Worm (Caenorhabditis elegans) whole organism, midembryonic: ENCODE data around the gene ets-9.

Experiments
- T22C8.4 ChIP-seq: fragments of 200-800 bp; sonication (Bioruptor generic); IDR thresholded peaks from 2 replicates; pipeline ENCODE4 v1.3.6; 2022; ENCODE audit warnings: missing genetic modification characterization, missing compliant biosample characterization
- cog-1 ChIP-seq: sonication (generic microtip); optimal IDR thresholded peaks from 2 replicates; lab custom pipeline; 2016; ENCODE audit warnings: missing genetic modification characterization, missing compliant biosample characterization
- flt-1 ChIP-seq: fragments of 200-800 bp; sonication (Bioruptor generic); IDR thresholded peaks from 2 replicates; pipeline ENCODE4 v1.3.6; 2022; ENCODE audit warnings: missing genetic modification characterization, missing compliant biosample characterization
- klf-2 ChIP-seq: fragments of 200-800 bp; sonication (Bioruptor generic); conservative IDR thresholded peaks from 2 replicates; pipeline ENCODE4 v1.3.6; 2022; ENCODE audit warnings: missing genetic modification reagents, missing genetic modification characterization, missing compliant biosample characterization
- med-1 ChIP-seq: sonication (generic microtip); optimal IDR thresholded peaks from 2 replicates; lab custom pipeline; 2017; ENCODE audit warnings: missing genetic modification characterization, mild to moderate bottlenecking, missing compliant biosample characterization, antibody characterized with exemption, missing genetic modification reagents; ENCODE audit not compliant: insufficient read depth
- ref-1 ChIP-seq: fragments of 200-800 bp; sonication (Bioruptor generic); conservative IDR thresholded peaks from 2 replicates; pipeline ENCODE4 v1.3.6; 2022; ENCODE audit warnings: missing genetic modification reagents, missing genetic modification characterization, missing compliant biosample characterization
- tab-1 ChIP-seq: fragments of 200-800 bp; sonication (Bioruptor generic); IDR thresholded peaks from 2 replicates; pipeline ENCODE4 v1.3.6; 2022; ENCODE audit warnings: missing genetic modification characterization, missing compliant biosample characterization
- ztf-23 ChIP-seq: fragments of 200-800 bp; sonication (Bioruptor generic); IDR thresholded peaks from 2 replicates; pipeline ENCODE4 v1.3.6; 2022; ENCODE audit warnings: missing genetic modification reagents, missing genetic modification characterization, missing compliant biosample characterization
- ztf-29 ChIP-seq: fragments of 200-800 bp; sonication (Bioruptor generic); IDR thresholded peaks from 2 replicates; pipeline ENCODE4 v1.3.6; 2022; ENCODE audit warnings: missing genetic modification reagents, missing genetic modification characterization, missing compliant biosample characterization

DNA sequence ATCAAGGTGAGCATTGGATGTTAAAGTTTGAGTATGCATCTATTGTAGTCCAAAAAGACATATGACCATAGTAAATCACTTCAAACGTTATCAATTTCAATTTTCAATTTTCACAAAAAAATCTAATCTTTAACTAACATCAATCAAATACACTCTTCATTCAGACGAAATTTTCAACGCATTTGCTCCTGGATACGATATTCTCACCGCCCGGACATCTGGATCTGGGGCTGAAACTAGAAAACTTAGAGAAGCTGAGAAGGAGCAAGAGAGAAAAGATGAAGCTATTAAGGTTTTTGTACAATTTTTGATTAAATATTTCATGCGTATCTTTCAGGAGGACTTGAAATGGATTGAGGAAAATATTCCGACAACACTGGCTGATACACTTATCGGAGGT is 15.7 kb upstream of the ets-9 start:
- TF ChIP-seq flt-1 (GFP tag; lab: Robert Waterston, UW) = no peak
- no peak for TF ChIP-seq T22C8.4
- no peak for TF ChIP-seq klf-2
- TF ChIP-seq ztf-23 (GFP tag; lab: Robert Waterston, UW) = no peak
- no peak for TF ChIP-seq ref-1
- TF ChIP-seq tab-1 (GFP tag; lab: Robert Waterston, UW) = no peak
- no peak for TF ChIP-seq cog-1
- TF ChIP-seq ztf-29 (GFP tag; lab: Robert Waterston, UW) = no peak
- no peak for TF ChIP-seq med-1
